Worm (Caenorhabditis elegans): ENCODE data around the gene C30H6.5.

ce11 chrIV:17342179-17342578 lies 29.4 kb upstream of the C30H6.5 start, which contains the start of gene C49C3.9:
- TF ChIP-seq lag-1 (GFP tag; IDR thresholded peaks at IDR 0.05), result no peak
- TF ChIP-seq rpc-1 (optimal IDR thresholded peaks at IDR 0.05), result no peak
- TF ChIP-seq rpc-1 (tag; optimal IDR thresholded peaks at IDR 0.05), result no peak
- TF ChIP-seq snpc-4 (GFP tag; optimal IDR thresholded peaks at IDR 0.05), result no peak
- TF ChIP-seq snpc-4 (tag; optimal IDR thresholded peaks at IDR 0.05), result no peak
- TF ChIP-seq repo-1 (tag; optimal IDR thresholded peaks at IDR 0.05), result no peak
